Fruit fly (Drosophila melanogaster): ENCODE data around the gene CG34124.
A peak's percentile ranks its signal among the peaks of the same experiment; 100 is the strongest.

The CG34124 gene

DNA sequence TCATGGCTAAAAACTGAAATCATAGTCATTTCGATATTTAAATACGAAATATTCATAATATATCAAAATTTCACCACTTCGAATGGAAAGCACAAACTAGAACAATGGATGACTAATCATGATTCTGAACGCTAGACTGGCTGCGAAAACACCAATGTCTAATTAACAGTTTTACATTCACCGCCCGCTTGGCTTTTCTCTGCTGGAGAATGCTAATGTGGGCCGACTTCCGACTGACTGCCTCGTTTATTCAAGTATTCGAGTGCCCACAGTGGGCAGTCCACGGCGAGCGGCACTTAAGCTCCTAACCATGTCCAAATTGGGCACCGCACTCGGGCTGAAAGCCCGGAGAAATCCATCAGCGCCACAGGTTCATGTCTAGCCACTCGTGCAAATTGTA is 43.8 kb downstream of the CG34124 start:
- TF ChIP-seq svp (GFP tag) = peak; percentile 52
- peak; percentile 21 for TF ChIP-seq Eip78C (GFP tag)
- no peak for TF ChIP-seq fd85E (GFP tag; optimal IDR thresholded peaks at IDR 0.05)
- TF ChIP-seq esn (GFP tag; optimal IDR thresholded peaks at IDR 0.05) = no peak
- TF ChIP-seq Lpt (GFP tag; optimal IDR thresholded peaks at IDR 0.05) = no peak
- no peak for TF ChIP-seq ss (GFP tag; optimal IDR thresholded peaks at IDR 0.05)

dm6 chr2L:5002711-5003402 is 44.6 kb downstream of the CG34124 start:
- TF ChIP-seq CG9139 (GFP tag; optimal IDR thresholded peaks at IDR 0.05) (no peak), Eip93F (GFP tag; optimal IDR thresholded peaks at IDR 0.05) (no peak), vri (GFP tag; optimal IDR thresholded peaks at IDR 0.05) (peak; percentile 45), Lpt (GFP tag; optimal IDR thresholded peaks at IDR 0.05) (peak; percentile 43), fd59A (GFP tag; optimal IDR thresholded peaks at IDR 0.05) (no peak), Eip78C (GFP tag) (peak; percentile 76), Smox (GFP tag; optimal IDR thresholded peaks at IDR 0.05) (no peak), net (GFP tag; optimal IDR thresholded peaks at IDR 0.05) (peak; percentile 37), Sox15 (GFP tag; optimal IDR thresholded peaks at IDR 0.05) (no peak), fkh (GFP tag; optimal IDR thresholded peaks at IDR 0.05) (no peak), Hr38 (GFP tag; optimal IDR thresholded peaks at IDR 0.05) (no peak), Ets21C (GFP tag; optimal IDR thresholded peaks at IDR 0.05) (no peak), CG3032 (tag; optimal IDR thresholded peaks at IDR 0.05) (no peak), salr (GFP tag; optimal IDR thresholded peaks at IDR 0.05) (no peak), CG15336 (GFP tag; IDR thresholded peaks at IDR 0.05) (peak; percentile 82), CG11294 (GFP tag; IDR thresholded peaks at IDR 0.05) (peak; percentile 49; the same call in 1 of the 2 replicates), CG1621 (tag; optimal IDR thresholded peaks at IDR 0.05) (no peak), CG8119 (GFP tag; IDR thresholded peaks at IDR 0.05) (peak; percentile 82), pdm3 (GFP tag; optimal IDR thresholded peaks at IDR 0.05) (peak; percentile 47), acj6 (GFP tag; optimal IDR thresholded peaks at IDR 0.05) (peak; percentile 29), Hr4 (GFP tag; optimal IDR thresholded peaks at IDR 0.05) (peak; percentile 83), fd85E (GFP tag; optimal IDR thresholded peaks at IDR 0.05) (no peak), CG3919 (GFP tag; optimal IDR thresholded peaks at IDR 0.05) (peak; percentile 34), Met (GFP tag; optimal IDR thresholded peaks at IDR 0.05) (peak; percentile 17), CG16779 (tag; optimal IDR thresholded peaks at IDR 0.05) (no peak), CG10669 (GFP tag; optimal IDR thresholded peaks at IDR 0.05) (no peak), ss (GFP tag; optimal IDR thresholded peaks at IDR 0.05) (no peak), Sox14 (GFP tag; optimal IDR thresholded peaks at IDR 0.05) (peak; percentile 39), esn (GFP tag; optimal IDR thresholded peaks at IDR 0.05) (peak; percentile 41), CG6792 (GFP tag; optimal IDR thresholded peaks at IDR 0.05) (peak; percentile 9), CG8319 (GFP tag; optimal IDR thresholded peaks at IDR 0.05) (no peak), CG10631 (GFP tag; optimal IDR thresholded peaks at IDR 0.05) (peak; percentile 15), Sox102F (GFP tag; optimal IDR thresholded peaks at IDR 0.05) (no peak), Gug (GFP tag; IDR thresholded peaks at IDR 0.05) (peak; percentile 27; the same call in 1 of the 2 replicates), lz (GFP tag; optimal IDR thresholded peaks at IDR 0.05) (peak; percentile 42), CG34406 (GFP tag; optimal IDR thresholded peaks at IDR 0.05) (no peak), Eip75B (GFP tag; optimal IDR thresholded peaks at IDR 0.05) (no peak), eg (GFP tag; IDR thresholded peaks at IDR 0.05) (peak; percentile 83), OdsH (GFP tag; optimal IDR thresholded peaks at IDR 0.05) (peak; percentile 54), CG11902 (GFP tag; optimal IDR thresholded peaks at IDR 0.05) (no peak), CG7368 (GFP tag; optimal IDR thresholded peaks at IDR 0.05) (no peak), CG6163 (GFP tag; IDR thresholded peaks at IDR 0.05) (peak; percentile 82), spab (GFP tag; optimal IDR thresholded peaks at IDR 0.05) (no peak), CG6276 (GFP tag; optimal IDR thresholded peaks at IDR 0.05) (peak; percentile 63), topi (GFP tag; optimal IDR thresholded peaks at IDR 0.05) (peak; percentile 2), CG31627 (GFP tag; optimal IDR thresholded peaks at IDR 0.05) (peak; percentile 12), dac (GFP tag; optimal IDR thresholded peaks at IDR 0.05) (peak; percentile 45), CG4318 (GFP tag; optimal IDR thresholded peaks at IDR 0.05) (peak; percentile 67)
